Worm (Caenorhabditis elegans): ENCODE data around the gene H04M03.3.
A peak's percentile ranks its signal among the peaks of the same experiment; 100 is the strongest.

Gene H04M03.3

DNA sequence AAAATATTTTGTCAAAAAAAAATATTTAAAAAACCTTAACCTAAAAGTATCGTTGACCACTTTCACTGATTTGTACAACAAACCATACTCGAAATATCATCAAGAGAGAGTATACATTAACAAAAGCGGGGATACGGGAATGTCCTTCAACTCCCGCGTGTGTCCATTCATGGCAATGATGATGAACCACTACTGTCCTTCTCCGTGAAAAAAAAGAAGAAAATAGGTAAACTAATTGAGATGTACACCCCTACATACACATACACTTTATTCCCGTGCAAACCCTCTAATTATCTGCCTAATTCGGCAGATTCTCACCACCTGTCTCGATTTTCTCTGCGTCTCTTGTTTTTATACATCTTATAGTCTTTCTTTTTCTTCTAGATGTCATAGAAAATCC, 35.3 kb downstream of the H04M03.3 start:
- TF ChIP-seq unc-42 (tag; optimal IDR thresholded peaks at IDR 0.05) (peak; percentile 40), ceh-31 (tag; optimal IDR thresholded peaks at IDR 0.05) (peak; percentile 75), pros-1 (tag; optimal IDR thresholded peaks at IDR 0.05) (no peak), hlh-8 (tag; optimal IDR thresholded peaks at IDR 0.05) (no peak), ref-2 (tag; optimal IDR thresholded peaks at IDR 0.05) (peak; percentile 47), nfya-1 (tag; optimal IDR thresholded peaks at IDR 0.05) (peak; percentile 29), elt-4 (tag; optimal IDR thresholded peaks at IDR 0.05) (no peak), npax-4 (tag; optimal IDR thresholded peaks at IDR 0.05) (no peak)

DNA sequence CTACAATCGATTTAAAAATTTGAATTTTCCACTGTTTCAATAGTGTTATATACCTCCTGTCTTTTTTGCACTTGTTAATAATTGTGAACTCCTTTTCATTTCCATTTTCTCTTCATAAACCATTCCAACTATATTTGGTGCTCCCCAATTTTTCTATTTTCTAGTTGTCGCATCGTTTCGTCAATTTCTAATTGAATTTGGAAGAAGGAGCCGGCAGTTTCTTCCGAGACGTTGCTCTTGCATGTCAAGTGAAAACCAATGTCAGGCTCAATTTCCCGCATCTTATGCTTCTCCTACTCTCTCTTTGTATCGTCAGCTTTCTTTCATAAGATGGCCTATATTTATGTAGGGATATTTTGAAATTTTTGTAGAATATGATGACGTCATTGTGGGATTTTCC, 36.4 kb downstream of the H04M03.3 start:
- peak; percentile 91 for TF ChIP-seq unc-42 (tag; optimal IDR thresholded peaks at IDR 0.05)
- TF ChIP-seq eyg-1 (tag; optimal IDR thresholded peaks at IDR 0.05), result no peak

DNA sequence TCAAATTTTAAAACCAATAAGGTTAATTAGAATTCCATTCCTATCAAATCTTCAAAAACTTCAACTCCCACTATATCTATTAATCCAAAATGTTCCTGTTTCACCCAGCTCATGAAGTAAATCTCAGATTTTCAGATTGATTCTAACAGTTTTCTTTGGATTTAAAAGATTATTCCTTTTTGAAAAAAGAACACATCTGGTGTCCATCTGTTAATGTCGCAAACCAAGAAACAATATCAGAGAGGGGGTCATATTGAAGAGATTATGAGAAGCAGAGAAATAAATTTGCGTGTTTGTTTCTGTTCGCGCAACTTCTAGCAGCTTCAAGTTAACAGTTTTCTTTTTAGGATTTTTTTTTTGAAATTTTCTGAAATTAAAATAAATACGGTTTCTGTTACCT, 37.6 kb downstream of the H04M03.3 start:
- no peak for TF ChIP-seq F13H6.1 (tag; optimal IDR thresholded peaks at IDR 0.05)
- TF ChIP-seq hlh-15 (tag; optimal IDR thresholded peaks at IDR 0.05), result no peak
- peak; percentile 91 for TF ChIP-seq hlh-8 (tag; optimal IDR thresholded peaks at IDR 0.05)
- TF ChIP-seq hlh-13 (GFP tag; optimal IDR thresholded peaks at IDR 0.05), result no peak
- no peak for TF ChIP-seq ceh-19 (GFP tag; optimal IDR thresholded peaks at IDR 0.05)
- TF ChIP-seq ref-2 (tag; optimal IDR thresholded peaks at IDR 0.05), result no peak
- no peak for TF ChIP-seq lim-6 (tag; optimal IDR thresholded peaks at IDR 0.05)
- no peak for TF ChIP-seq unc-42 (tag; optimal IDR thresholded peaks at IDR 0.05)

DNA sequence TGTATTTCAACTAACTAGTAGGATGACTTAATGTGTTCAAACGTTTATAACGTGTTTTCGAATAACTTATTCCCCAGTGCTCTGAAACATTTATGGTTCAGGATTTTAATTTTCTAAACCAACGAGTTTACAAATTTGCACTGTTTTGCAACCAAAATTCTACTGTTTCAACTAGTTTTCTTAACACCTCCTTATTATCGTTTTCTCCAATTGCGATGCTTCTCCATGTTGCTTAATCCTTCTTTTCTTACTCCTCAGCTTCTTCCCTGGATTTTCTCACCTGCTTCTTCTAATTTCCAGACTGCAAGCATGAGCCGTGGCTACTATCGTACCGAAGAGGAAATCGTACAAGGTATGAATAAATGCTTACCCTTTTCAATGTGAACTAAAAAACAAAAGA, 39.0 kb downstream of the H04M03.3 start, which contains the start of gene lin-33:
Gene lin-33 (plus strand): TSS at position 301 of the 400 bp plus-strand sequence.
- TF ChIP-seq eyg-1 (tag; optimal IDR thresholded peaks at IDR 0.05) (no peak), che-1 (tag; optimal IDR thresholded peaks at IDR 0.05) (no peak), gmeb-2 (tag; optimal IDR thresholded peaks at IDR 0.05) (no peak), tbx-7 (tag; optimal IDR thresholded peaks at IDR 0.05) (no peak), pag-3 (tag; optimal IDR thresholded peaks at IDR 0.05; ENCODE audit: borderline replicate concordance) (no peak), fkh-10 (GFP tag; optimal IDR thresholded peaks at IDR 0.05) (no peak), T23F11.4 (GFP tag; optimal IDR thresholded peaks at IDR 0.05) (no peak), ceh-24 (tag; optimal IDR thresholded peaks at IDR 0.05) (no peak), ahr-1 (tag; optimal IDR thresholded peaks at IDR 0.05) (no peak), pat-9 (tag; optimal IDR thresholded peaks at IDR 0.05) (no peak), pha-2 (tag; optimal IDR thresholded peaks at IDR 0.05) (no peak)

DNA sequence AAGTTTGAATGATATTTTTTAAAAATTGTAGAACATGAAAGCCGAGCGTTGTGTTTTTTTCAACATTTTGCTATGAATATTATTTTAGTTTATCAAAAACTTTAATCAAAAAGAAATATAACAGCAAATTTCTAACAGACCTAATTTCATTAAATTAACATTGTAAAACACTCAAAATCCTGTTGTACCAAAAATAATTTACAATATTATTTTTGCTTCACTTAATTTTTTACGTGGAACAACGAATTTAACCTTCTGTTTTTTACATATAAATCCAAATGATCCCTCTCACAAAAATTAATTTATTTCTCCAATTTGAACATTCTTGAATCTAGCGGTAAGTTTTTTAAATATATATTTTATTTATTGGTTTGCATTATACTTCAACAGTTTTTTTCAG, 42.7 kb downstream of the H04M03.3 start, which contains the start of gene H32C10.1:
Gene H32C10.1 (plus strand): TSS at position 301 of the 400 bp plus-strand sequence.
- TF ChIP-seq ceh-48 (tag; optimal IDR thresholded peaks at IDR 0.05), result no peak
- TF ChIP-seq F13H6.1 (tag; optimal IDR thresholded peaks at IDR 0.05), result no peak
- no peak for TF ChIP-seq ceh-18 (tag; optimal IDR thresholded peaks at IDR 0.05)

DNA sequence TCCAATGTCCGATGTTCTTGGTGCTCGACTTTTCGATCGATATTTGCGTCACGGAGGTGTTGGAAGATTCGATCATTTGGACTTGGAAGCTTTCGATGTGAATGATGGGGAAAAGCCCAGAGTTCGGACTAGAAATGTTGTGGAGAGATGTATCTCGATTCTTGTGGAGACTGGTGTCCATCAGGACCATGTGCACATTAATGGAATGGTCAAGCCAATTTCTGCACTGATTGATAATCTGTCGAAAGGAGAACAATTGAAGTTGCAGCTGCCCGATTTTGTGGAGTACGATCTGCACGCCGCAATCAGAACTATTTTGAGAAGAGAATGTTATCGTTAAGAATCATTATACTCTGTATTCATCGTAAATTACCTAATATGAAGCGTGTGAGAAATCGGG, 45.7 kb downstream of the H04M03.3 start:
- no peak for TF ChIP-seq fkh-6 (tag; optimal IDR thresholded peaks at IDR 0.05)
- no peak for TF ChIP-seq madf-2 (tag; optimal IDR thresholded peaks at IDR 0.05)
- no peak for TF ChIP-seq fax-1 (tag; optimal IDR thresholded peaks at IDR 0.05)
- TF ChIP-seq che-1 (tag; optimal IDR thresholded peaks at IDR 0.05), result no peak
- TF ChIP-seq fkh-10 (GFP tag; optimal IDR thresholded peaks at IDR 0.05), result no peak
- no peak for TF ChIP-seq pha-2 (tag; optimal IDR thresholded peaks at IDR 0.05)
- no peak for TF ChIP-seq K09A11.1 (tag; optimal IDR thresholded peaks at IDR 0.05; ENCODE audit: insufficient read depth)

DNA sequence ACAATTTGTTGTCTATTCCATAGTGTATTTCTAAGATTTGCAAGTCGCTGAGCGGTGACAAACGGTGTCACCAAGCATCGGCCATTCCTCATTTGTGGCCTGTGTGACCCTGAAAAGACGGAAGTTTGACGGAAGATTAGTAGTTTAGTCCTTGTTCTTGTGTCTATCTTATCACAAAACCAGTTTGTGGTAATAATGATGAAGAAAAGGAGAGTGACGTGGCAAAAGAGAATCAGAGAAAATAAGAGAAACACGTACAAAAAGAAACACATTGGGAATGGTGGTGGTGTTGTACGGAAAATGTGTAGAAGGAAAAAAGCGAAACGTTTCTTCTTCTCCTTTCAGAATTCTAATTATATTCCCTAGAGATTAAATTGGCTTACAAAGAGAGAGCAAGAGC, 47.8 kb downstream of the H04M03.3 start, which contains the start of gene mcu-1:
Gene mcu-1 (minus strand): TSS at position 109 of the 400 bp plus-strand sequence.
- TF ChIP-seq pqm-1 (tag; optimal IDR thresholded peaks at IDR 0.05) (no peak), hlh-13 (GFP tag; optimal IDR thresholded peaks at IDR 0.05) (no peak), pha-4 (tag; optimal IDR thresholded peaks at IDR 0.05) (no peak)

All from whole organism, late embryonic.